Worm (Caenorhabditis elegans): ENCODE results near the gene K12H6.4.

DNA sequence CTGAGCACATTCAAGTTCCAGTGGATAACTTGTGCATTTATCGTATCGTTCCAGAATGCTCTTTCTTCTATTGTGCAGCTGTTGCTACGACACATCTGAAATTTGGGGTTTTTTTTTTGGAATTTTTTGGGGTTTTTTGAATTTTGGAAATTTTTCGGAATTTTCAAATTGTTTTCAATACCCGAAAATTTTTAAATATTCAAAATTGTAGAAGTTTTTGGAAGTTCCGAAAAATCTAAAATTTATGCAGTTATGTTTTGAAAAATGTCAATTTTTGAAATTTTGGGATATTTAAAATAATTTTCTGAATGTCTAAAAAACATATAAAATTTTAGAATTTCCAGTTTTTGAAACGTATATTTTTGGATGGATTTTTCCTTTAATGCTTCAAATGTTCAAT is 47.7 kb upstream of the K12H6.4 start, which contains the start of gene Y110A2AL.10:
- TF ChIP-seq W03F9.2 (tag; optimal IDR thresholded peaks at IDR 0.05): no peak
- TF ChIP-seq him-1 (tag; optimal IDR thresholded peaks at IDR 0.05): no peak
- no peak for TF ChIP-seq dao-5 (tag; optimal IDR thresholded peaks at IDR 0.05)
